Worm (Caenorhabditis elegans): Measurements from ENCODE around the gene Y48G9A.9.

DNA sequence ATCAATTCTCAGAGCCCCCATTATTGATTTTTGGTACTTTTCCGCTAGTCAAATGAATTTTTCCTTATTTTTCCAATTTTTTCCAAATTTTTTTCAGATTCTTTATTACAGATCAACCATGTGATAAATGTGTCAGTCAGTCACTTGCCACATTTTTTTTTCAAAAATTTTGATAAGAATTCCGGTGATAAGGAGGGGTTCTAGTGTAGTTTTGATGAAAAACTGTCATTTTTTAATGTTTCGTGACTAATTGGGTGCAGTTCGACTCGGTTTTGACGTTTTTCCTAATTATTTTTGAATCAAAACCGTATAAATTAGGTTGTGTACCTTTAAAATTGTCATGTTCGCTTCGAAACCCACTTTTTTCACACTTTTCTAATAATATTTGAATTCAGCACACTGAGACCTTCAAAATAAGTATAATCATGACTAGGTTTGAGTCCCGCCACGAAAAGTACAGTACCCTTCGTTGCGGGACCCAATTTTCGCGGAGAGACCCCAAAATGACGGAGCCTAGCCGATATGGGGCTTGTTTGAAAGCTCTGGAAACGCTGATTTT is 7.4 kb downstream of the Y48G9A.9 start:
- TF ChIP-seq lin-13 (GFP tag; optimal IDR thresholded peaks at IDR 0.05): no peak
- TF ChIP-seq nhr-237 (tag; optimal IDR thresholded peaks at IDR 0.05): no peak
- no peak for TF ChIP-seq skn-1 (tag; optimal IDR thresholded peaks at IDR 0.05)

Measured in whole organism, L2 larva.